Fruit fly (Drosophila melanogaster): ENCODE data around the gene CG12605.

CG12605 gene

DNA sequence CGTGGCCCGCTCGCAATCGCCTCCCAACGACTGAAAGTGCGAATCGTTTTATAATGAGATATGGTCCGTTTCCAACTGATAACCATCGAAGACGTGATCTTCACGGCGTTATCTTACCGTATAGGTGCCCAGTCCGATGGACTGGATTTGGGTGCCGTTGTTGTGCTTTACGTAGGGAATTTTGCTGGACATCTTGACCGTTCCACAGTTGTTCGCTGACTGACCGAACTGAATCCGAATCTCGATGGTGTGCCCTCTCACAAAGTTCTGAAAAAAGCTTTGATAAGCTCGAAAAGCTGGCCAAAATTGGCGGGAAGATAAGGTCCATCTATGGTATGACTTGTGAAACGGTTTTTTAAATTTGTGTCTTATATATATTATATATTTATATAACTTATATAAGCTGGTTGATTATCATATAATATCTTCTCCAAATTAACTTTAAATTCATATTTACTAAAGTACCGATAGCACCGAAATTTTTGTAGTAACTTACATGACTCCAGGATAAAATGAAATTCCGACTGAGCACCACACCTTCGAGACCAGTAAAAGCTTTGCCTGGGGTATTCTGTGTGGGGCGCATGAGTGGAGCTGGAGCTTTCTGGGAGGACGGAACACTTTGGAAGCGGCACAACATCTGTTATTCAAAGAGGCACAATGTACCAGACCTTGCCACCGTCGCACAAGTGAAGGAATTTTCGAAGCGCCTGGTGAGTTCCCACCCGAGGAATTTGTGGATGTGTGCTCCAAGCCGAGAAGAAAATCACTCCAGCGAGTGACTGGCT, 22.1 kb downstream of the CG12605 start, which contains the start of the genes CG10863 and CG14982 (continued):
- no peak for TF ChIP-seq wdn (GFP tag; IDR thresholded peaks at IDR 0.05)
- TF ChIP-seq ssp (GFP tag; IDR thresholded peaks at IDR 0.05), result no peak
- no peak for TF ChIP-seq insv (GFP tag; optimal IDR thresholded peaks at IDR 0.05)
- no peak for TF ChIP-seq CG17612 (GFP tag; IDR thresholded peaks at IDR 0.05)
- TF ChIP-seq CG8765 (GFP tag; IDR thresholded peaks at IDR 0.05), result no peak
- TF ChIP-seq trh (GFP tag; optimal IDR thresholded peaks at IDR 0.05), result no peak
- no peak for TF ChIP-seq ttk (GFP tag; IDR thresholded peaks at IDR 0.05)
- TF ChIP-seq Med (GFP tag), result peak; percentile 83
- TF ChIP-seq CG3407 (GFP tag; optimal IDR thresholded peaks at IDR 0.05), result no peak
- peak; percentile 11 for TF ChIP-seq CG2678 (tag; optimal IDR thresholded peaks at IDR 0.05)
- no peak for TF ChIP-seq trem (tag; optimal IDR thresholded peaks at IDR 0.05)
- no peak for TF ChIP-seq gce (GFP tag; IDR thresholded peaks at IDR 0.05)
- peak; percentile 62 for TF ChIP-seq nerfin-1 (tag; optimal IDR thresholded peaks at IDR 0.05)
- no peak for TF ChIP-seq Dek (tag; optimal IDR thresholded peaks at IDR 0.05)
- no peak for TF ChIP-seq Blimp-1 (GFP tag; optimal IDR thresholded peaks at IDR 0.05)
- TF ChIP-seq CG4328 (GFP tag; optimal IDR thresholded peaks at IDR 0.05), result no peak
- no peak for TF ChIP-seq CG8359 (GFP tag; optimal IDR thresholded peaks at IDR 0.05; ENCODE audit: borderline replicate concordance)
- no peak for TF ChIP-seq BEAF-32 (GFP tag; optimal IDR thresholded peaks at IDR 0.05)
- TF ChIP-seq lilli (GFP tag; optimal IDR thresholded peaks at IDR 0.05), result no peak

DNA sequence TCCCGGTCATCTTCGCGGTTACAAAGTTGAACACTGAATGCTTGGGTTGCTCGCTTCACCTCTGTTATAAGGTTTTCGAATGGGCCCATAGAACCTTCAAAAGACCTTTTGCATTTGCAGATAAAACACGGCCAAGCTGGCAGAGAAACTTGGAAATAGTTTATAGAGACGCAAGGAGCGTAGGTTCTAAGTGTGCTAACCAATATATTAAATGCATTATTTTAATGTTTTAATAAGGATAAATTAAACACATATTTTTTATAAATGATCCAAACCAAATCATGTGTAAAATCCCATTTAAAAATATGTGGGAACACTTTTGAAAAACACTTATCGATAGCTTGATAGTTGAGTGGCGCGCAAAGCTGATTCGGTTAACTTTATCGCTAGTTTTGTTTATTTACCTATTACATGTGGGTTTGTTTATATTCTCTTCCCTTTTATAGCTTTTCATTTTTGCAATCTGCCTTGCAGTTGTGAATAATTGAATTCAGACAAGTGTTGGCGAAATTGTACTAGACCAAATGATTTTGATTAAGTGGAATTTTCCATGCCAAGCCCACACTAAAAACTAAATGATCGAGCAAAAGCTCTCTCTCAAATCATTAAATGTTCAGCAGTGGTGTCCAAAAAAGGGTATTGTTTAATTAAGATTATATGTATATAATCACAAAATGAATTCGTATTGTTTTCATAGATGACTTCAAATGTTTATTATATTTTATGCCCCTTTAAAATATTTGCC, 24.3 kb downstream of the CG12605 start, which contains the start of gene CG12766:
CG12766 (minus strand) TSS at position 51 of the 745 bp plus-strand sequence.
- TF ChIP-seq nerfin-2 (GFP tag; IDR thresholded peaks at IDR 0.05; ENCODE audit: partially characterized antibody) (peak; percentile 66; the same call in 1 of the 2 replicates), E2f2 (GFP tag; IDR thresholded peaks at IDR 0.05) (peak; percentile 76), CG15696 (tag; optimal IDR thresholded peaks at IDR 0.05) (no peak), scrt (GFP tag; optimal IDR thresholded peaks at IDR 0.05) (peak; percentile 1), Six4 (GFP tag; optimal IDR thresholded peaks at IDR 0.05) (no peak), CG11560 (tag; IDR thresholded peaks at IDR 0.05) (no peak), Dref (GFP tag; IDR thresholded peaks at IDR 0.05) (peak; percentile 48), Meics (GFP tag; optimal IDR thresholded peaks at IDR 0.05) (peak; percentile 16), pzg (GFP tag; optimal IDR thresholded peaks at IDR 0.05) (peak; percentile 7), fd64A (GFP tag; optimal IDR thresholded peaks at IDR 0.05) (no peak), BEAF-32 (GFP tag; optimal IDR thresholded peaks at IDR 0.05) (peak; percentile 4), CG10147 (GFP tag; optimal IDR thresholded peaks at IDR 0.05) (peak; percentile 11), CG15011 (GFP tag; optimal IDR thresholded peaks at IDR 0.05) (no peak), CG7839 (tag; optimal IDR thresholded peaks at IDR 0.05) (peak; percentile 30), H2.0 (GFP tag; IDR thresholded peaks at IDR 0.05) (0 out of 2 replicates have a peak, but pooled peaks have one; percentile 13), peb (GFP tag; IDR thresholded peaks at IDR 0.05) (peak; percentile 29; the same call in 1 of the 2 replicates), CG17328 (GFP tag; IDR thresholded peaks at IDR 0.05) (no peak), slbo (GFP tag; IDR thresholded peaks at IDR 0.05) (peak; percentile 29; the same call in 1 of the 2 replicates), tx (GFP tag; optimal IDR thresholded peaks at IDR 0.05) (no peak), Gsc (GFP tag; IDR thresholded peaks at IDR 0.05) (no peak), CG7963 (GFP tag; IDR thresholded peaks at IDR 0.05; ENCODE audit: partially characterized antibody) (peak; percentile 55; the same call in 1 of the 3 replicates), vnd (GFP tag; IDR thresholded peaks at IDR 0.05; ENCODE audit: partially characterized antibody) (peak; percentile 33; the same call in 1 of the 3 replicates), grau (tag; optimal IDR thresholded peaks at IDR 0.05) (peak; percentile 36), zen2 (GFP tag; IDR thresholded peaks at IDR 0.05; ENCODE audit: partially characterized antibody) (0 out of 3 replicates have a peak, but pooled peaks have one; percentile 47), CG3995 (GFP tag; optimal IDR thresholded peaks at IDR 0.05) (no peak), Taf1 (GFP tag; IDR thresholded peaks at IDR 0.05) (no peak), D19B (GFP tag; optimal IDR thresholded peaks at IDR 0.05) (no peak), Doc3 (GFP tag; IDR thresholded peaks at IDR 0.05; ENCODE audit: partially characterized antibody) (peak; percentile 38; the same call in 2 of the 3 replicates)
